Worm (Caenorhabditis elegans): ENCODE data around the gene smf-1.

Gene smf-1

DNA sequence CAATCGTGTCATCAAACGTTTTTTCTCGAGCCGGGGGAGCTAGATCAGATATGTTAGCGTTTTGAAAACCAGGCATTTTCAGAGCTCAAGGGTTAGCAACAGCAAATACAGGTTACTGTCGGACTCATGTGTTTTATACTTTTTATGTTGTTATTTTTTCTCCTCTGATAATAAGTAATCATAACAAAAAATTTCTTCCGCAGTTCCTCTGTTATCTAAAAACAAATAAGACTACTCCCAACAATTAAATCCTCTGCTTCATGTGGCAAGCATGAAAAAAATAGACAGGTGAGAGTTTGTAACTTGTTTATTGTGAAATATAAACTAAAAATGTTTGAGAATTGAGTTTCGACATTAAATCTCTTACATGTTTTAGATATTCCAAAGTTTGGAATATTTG lies 4.3 kb downstream of the smf-1 start, which contains the start of gene smf-2:
Gene smf-2, minus strand, starts transcription at position 101 of the 400 bp plus-strand sequence.
- no peak for TF ChIP-seq sem-2 (GFP tag; optimal IDR thresholded peaks at IDR 0.05)
- no peak for TF ChIP-seq bed-3 (GFP tag; optimal IDR thresholded peaks at IDR 0.05)
- no peak for TF ChIP-seq drap-1 (GFP tag; optimal IDR thresholded peaks at IDR 0.05)
- TF ChIP-seq ztf-11 (tag; optimal IDR thresholded peaks at IDR 0.05) = no peak
- no peak for TF ChIP-seq zip-8 (tag; optimal IDR thresholded peaks at IDR 0.05)
- no peak for TF ChIP-seq cnd-1 (tag; optimal IDR thresholded peaks at IDR 0.05)

DNA sequence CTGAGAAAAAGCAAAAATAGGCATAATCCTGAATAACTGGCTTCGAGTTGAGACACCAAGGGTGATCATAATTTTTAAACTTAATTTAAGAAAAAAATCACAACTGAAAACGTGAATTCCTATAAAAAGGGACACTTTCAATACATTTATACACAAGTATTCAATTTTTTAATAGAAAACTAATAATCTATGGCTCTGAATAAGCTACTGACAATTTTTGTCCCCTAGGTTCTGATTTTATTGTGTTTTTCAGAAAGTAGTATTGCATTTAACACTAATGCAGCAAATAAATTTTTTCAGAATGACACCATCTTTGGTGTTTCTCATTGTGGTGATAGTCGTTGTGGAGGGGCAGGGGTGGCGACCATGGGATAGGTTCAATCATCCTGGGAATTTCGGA lies 9.6 kb downstream of the smf-1 start, which contains the start of gene nas-11:
Gene nas-11, plus strand, starts transcription at position 301 of the 400 bp plus-strand sequence.
- TF ChIP-seq mep-1 (tag; optimal IDR thresholded peaks at IDR 0.05) = no peak
- TF ChIP-seq snpc-4 (tag; optimal IDR thresholded peaks at IDR 0.05) = no peak
- no peak for TF ChIP-seq elt-3 (tag; optimal IDR thresholded peaks at IDR 0.05)
- no peak for TF ChIP-seq blmp-1 (tag; optimal IDR thresholded peaks at IDR 0.05)
- no peak for TF ChIP-seq M03D4.4 (tag; optimal IDR thresholded peaks at IDR 0.05)
- no peak for TF ChIP-seq nhr-2 (tag; optimal IDR thresholded peaks at IDR 0.05)
- TF ChIP-seq unc-39 (tag; optimal IDR thresholded peaks at IDR 0.05) = no peak
- no peak for TF ChIP-seq sptf-1 (tag; optimal IDR thresholded peaks at IDR 0.05)
- no peak for TF ChIP-seq drap-1 (GFP tag; optimal IDR thresholded peaks at IDR 0.05)

DNA sequence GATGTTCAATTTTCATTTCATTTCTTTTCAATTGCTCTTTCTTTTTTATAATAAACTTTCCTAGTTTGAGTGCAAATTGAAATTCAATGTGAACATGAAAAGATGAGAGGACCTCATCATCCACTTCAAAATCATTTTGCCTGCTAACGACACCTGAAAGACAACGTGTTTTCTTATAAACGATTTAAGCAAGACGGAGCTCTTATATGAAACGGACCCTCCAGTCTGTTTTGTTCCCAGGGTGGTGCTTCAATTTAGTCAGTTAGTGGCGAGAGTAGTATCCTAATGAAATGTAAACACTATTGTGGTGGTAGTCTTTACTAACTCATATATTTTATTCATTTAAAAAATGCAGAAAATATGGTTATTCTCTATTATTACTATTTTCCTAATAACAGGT lies 13.6 kb downstream of the smf-1 start, which contains the start of gene acr-3:
Gene acr-3, plus strand, starts transcription at position 301 of the 400 bp plus-strand sequence.
- no peak for TF ChIP-seq ceh-39 (tag; optimal IDR thresholded peaks at IDR 0.05)

DNA sequence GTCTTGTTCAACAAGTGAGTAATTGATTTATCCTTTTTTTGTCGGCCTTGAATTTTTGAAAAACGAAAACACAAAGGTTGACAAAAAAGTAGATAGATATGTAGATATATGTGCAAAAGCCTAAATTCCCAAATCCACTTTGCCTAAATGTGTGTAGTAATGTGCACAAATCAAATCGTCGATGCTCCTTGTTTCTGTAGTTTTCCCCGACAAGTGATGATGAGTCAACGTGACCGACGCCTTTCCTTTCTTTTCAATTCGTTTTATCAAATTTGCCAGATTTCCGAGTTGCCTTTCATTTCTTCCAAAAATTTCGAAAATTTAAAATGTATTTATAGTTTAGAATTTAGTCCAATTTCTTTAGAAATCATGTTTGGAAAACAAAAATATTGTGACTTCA lies 17.7 kb downstream of the smf-1 start:
- TF ChIP-seq mls-2 (tag; optimal IDR thresholded peaks at IDR 0.05) (no peak), nhr-28 (tag; optimal IDR thresholded peaks at IDR 0.05) (no peak), ces-1 (GFP tag; optimal IDR thresholded peaks at IDR 0.05) (peak; percentile 91), nhr-76 (tag; optimal IDR thresholded peaks at IDR 0.05) (no peak), sem-2 (GFP tag; optimal IDR thresholded peaks at IDR 0.05) (no peak), unc-62 (GFP tag; optimal IDR thresholded peaks at IDR 0.05) (no peak)

DNA sequence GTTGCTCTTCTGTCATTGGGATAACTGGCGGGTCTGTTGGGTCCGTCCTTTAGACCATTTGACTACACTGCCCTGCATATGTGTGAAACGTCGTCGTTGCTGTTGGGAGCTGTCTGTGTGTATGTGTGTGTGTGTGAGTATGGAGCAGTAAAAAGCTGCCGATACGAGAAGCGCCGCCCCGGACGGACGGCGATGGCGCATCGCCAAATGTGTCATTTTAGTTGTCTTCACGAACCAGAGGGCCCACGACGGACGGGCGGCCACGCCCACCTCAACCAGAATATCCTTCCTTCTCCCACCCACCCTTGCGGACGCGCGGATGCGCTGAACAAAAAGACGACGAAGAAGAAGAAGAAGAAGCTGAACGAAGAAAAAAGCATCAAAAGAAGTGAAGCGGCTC lies 20.6 kb downstream of the smf-1 start, which contains the start of gene acr-2:
Gene acr-2, plus strand, starts transcription at position 301 of the 400 bp plus-strand sequence.
- TF ChIP-seq ceh-43 (GFP tag; optimal IDR thresholded peaks at IDR 0.05) (no peak), lsy-2 (tag; optimal IDR thresholded peaks at IDR 0.05) (no peak), ceh-39 (tag; optimal IDR thresholded peaks at IDR 0.05) (no peak), drap-1 (GFP tag; optimal IDR thresholded peaks at IDR 0.05) (no peak), M03D4.4 (tag; optimal IDR thresholded peaks at IDR 0.05) (no peak), lin-32 (GFP tag; optimal IDR thresholded peaks at IDR 0.05) (no peak), lin-13 (tag; optimal IDR thresholded peaks at IDR 0.05) (no peak), nhr-76 (tag; optimal IDR thresholded peaks at IDR 0.05) (no peak), unc-120 (tag; optimal IDR thresholded peaks at IDR 0.05; ENCODE audit: poor library complexity, severe bottlenecking) (no peak), blmp-1 (tag; optimal IDR thresholded peaks at IDR 0.05) (no peak), sem-2 (GFP tag; optimal IDR thresholded peaks at IDR 0.05) (no peak), elt-3 (tag; optimal IDR thresholded peaks at IDR 0.05) (no peak)

DNA sequence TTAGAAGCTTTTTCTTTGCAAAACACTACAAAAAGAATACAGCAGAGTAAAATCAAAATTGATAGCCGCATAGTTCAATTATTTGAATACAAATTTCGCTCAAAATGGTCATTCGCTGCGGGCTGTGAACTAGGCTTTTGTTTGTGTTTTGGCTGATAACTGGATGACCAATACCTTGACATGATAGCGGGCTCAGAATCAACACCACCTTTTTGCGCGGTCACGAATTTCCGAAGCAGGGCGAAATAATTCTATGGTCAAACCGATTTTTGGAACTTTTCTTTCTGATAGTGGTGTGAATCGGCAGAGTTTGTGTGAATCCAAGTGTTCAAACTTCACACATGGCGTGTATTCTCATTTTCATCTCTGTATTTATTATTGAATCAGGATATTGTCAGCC lies 24.6 kb downstream of the smf-1 start, which contains the start of the genes F38B6.7 and F38B6.2:
Gene F38B6.7, minus strand, starts transcription at position 101 of the 400 bp plus-strand sequence.
Gene F38B6.2, plus strand, starts transcription at position 267 of the 400 bp plus-strand sequence.
- TF ChIP-seq ztf-11 (tag; optimal IDR thresholded peaks at IDR 0.05) (no peak), snpc-4 (tag; optimal IDR thresholded peaks at IDR 0.05) (no peak), M03D4.4 (tag; optimal IDR thresholded peaks at IDR 0.05) (no peak), lsy-2 (tag; optimal IDR thresholded peaks at IDR 0.05) (no peak), sem-2 (GFP tag; optimal IDR thresholded peaks at IDR 0.05) (no peak), pha-4 (tag; optimal IDR thresholded peaks at IDR 0.05) (no peak), sptf-1 (tag; optimal IDR thresholded peaks at IDR 0.05) (no peak), nhr-12 (tag; optimal IDR thresholded peaks at IDR 0.05) (no peak), unc-39 (tag; optimal IDR thresholded peaks at IDR 0.05) (no peak), bed-3 (GFP tag; optimal IDR thresholded peaks at IDR 0.05) (no peak), unc-120 (tag; optimal IDR thresholded peaks at IDR 0.05; ENCODE audit: poor library complexity, severe bottlenecking) (no peak), mls-2 (tag; optimal IDR thresholded peaks at IDR 0.05) (no peak)

DNA sequence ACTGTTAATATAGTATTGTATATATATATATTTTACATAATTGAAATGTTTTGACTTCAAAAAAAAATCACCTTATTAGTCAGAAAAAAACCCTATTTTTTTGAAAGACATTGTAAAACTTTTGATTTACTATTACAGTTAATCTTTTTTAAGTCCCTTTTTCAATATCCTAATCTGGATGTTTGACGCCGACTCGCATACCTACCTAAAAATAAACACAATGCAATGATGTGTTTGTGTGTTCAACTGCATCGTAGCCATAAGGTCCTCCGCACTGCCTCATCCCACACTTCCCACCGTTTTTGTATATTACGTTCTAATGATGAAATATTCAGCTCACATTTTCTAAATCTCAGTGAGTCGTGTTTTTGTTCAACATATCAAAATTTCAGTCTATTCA lies 29.5 kb downstream of the smf-1 start, which contains the start of gene F38B6.3:
Gene F38B6.3, plus strand, starts transcription at position 301 of the 400 bp plus-strand sequence.
- TF ChIP-seq cnd-1 (tag; optimal IDR thresholded peaks at IDR 0.05) = no peak
- no peak for TF ChIP-seq drap-1 (GFP tag; optimal IDR thresholded peaks at IDR 0.05)
- TF ChIP-seq ceh-39 (tag; optimal IDR thresholded peaks at IDR 0.05) = no peak
- TF ChIP-seq tbx-8 (GFP tag; optimal IDR thresholded peaks at IDR 0.05) = no peak
- no peak for TF ChIP-seq nhr-237 (tag; optimal IDR thresholded peaks at IDR 0.05)
- TF ChIP-seq lin-13 (tag; optimal IDR thresholded peaks at IDR 0.05) = no peak
- TF ChIP-seq lin-32 (GFP tag; optimal IDR thresholded peaks at IDR 0.05) = no peak
- TF ChIP-seq ztf-11 (tag; optimal IDR thresholded peaks at IDR 0.05) = no peak
- TF ChIP-seq ceh-83 (GFP tag; optimal IDR thresholded peaks at IDR 0.05) = no peak
- TF ChIP-seq pha-4 (tag; optimal IDR thresholded peaks at IDR 0.05) = no peak
- no peak for TF ChIP-seq unc-39 (tag; optimal IDR thresholded peaks at IDR 0.05)
- no peak for TF ChIP-seq bed-3 (GFP tag; optimal IDR thresholded peaks at IDR 0.05)
- TF ChIP-seq nhr-28 (tag; optimal IDR thresholded peaks at IDR 0.05) = no peak
- no peak for TF ChIP-seq lsy-2 (tag; optimal IDR thresholded peaks at IDR 0.05)
- TF ChIP-seq sptf-1 (tag; optimal IDR thresholded peaks at IDR 0.05) = no peak
- TF ChIP-seq mab-5 (tag; optimal IDR thresholded peaks at IDR 0.05) = no peak

Data from whole organism, mixed stage, embryonic.